Fruit fly (Drosophila melanogaster) whole organism, adult: ENCODE results near the gene Nepl9.

Experiments
- CG11617 ChIP-seq: fragments of 200-800 bp; sonication (Bioruptor generic); optimal IDR thresholded peaks from 2 replicates; lab custom pipeline; 2017; ENCODE audit warnings: mild to moderate bottlenecking, missing biosample characterization, missing genetic modification reagents, missing genetic modification characterization
- CG12768 ChIP-seq: fragments of 200-800 bp; sonication (Bioruptor generic); optimal IDR thresholded peaks from 2 replicates; lab custom pipeline; 2017; ENCODE audit warnings: missing biosample characterization, missing genetic modification characterization, mild to moderate bottlenecking, moderate library complexity, missing genetic modification reagents
- CG1620 ChIP-seq: fragments of 200-800 bp; sonication (Bioruptor generic); optimal IDR thresholded peaks from 2 replicates; lab custom pipeline; 2016; ENCODE audit warnings: missing biosample characterization, missing genetic modification characterization
- Crg-1 ChIP-seq: fragments of 200-800 bp; sonication (Bioruptor generic); optimal IDR thresholded peaks from 2 replicates; lab custom pipeline; 2016; ENCODE audit warnings: missing biosample characterization, missing genetic modification characterization
- Hr96 ChIP-seq: fragments of 200-800 bp; sonication (Bioruptor generic); optimal IDR thresholded peaks from 2 replicates; lab custom pipeline; 2016; ENCODE audit warnings: missing biosample characterization, missing genetic modification characterization
- cnc ChIP-seq, 2 experiments: fragments of >200 bp; optimal IDR thresholded peaks; 2 replicates each; lab custom pipeline; 2017
- toe ChIP-seq: fragments of 200-800 bp; sonication (Bioruptor generic); optimal IDR thresholded peaks from 2 replicates; lab custom pipeline; 2016; ENCODE audit warnings: missing biosample characterization, missing genetic modification characterization

- TF ChIP-seq Crg-1 (GFP tag; lab: Kevin White, UChicago), result no peak
- no peak for TF ChIP-seq CG11617 (GFP tag; lab: Kevin White, UChicago)
- TF ChIP-seq Hr96 (GFP tag; lab: Kevin White, UChicago), result no peak
- no peak for TF ChIP-seq cnc (optimal IDR thresholded peaks at IDR 0.05; lab: Kevin White, UChicago)
- TF ChIP-seq CG1620 (GFP tag; lab: Kevin White, UChicago), result no peak
- no peak for TF ChIP-seq CG12768 (GFP tag; lab: Kevin White, UChicago)
- TF ChIP-seq toe, result no peak
Measured at dm6 chr2L:16857665-16858064, 20.6 kb upstream of the Nepl9 start.
